Worm (Caenorhabditis elegans) whole organism, midembryonic: Measurements from ENCODE around the gene W08G11.5.

Experiments used
- cog-1 ChIP-seq: sonication (generic microtip); optimal IDR thresholded peaks from 2 replicates; lab custom pipeline; 2016; ENCODE audit warnings: missing genetic modification characterization, missing compliant biosample characterization
- flt-1 ChIP-seq: fragments of 200-800 bp; sonication (Bioruptor generic); IDR thresholded peaks from 2 replicates; pipeline ENCODE4 v1.3.6; 2022; ENCODE audit warnings: missing genetic modification characterization, missing compliant biosample characterization
- klf-2 ChIP-seq: fragments of 200-800 bp; sonication (Bioruptor generic); conservative IDR thresholded peaks from 2 replicates; pipeline ENCODE4 v1.3.6; 2022; ENCODE audit warnings: missing genetic modification reagents, missing genetic modification characterization, missing compliant biosample characterization
- ztf-23 ChIP-seq: fragments of 200-800 bp; sonication (Bioruptor generic); IDR thresholded peaks from 2 replicates; pipeline ENCODE4 v1.3.6; 2022; ENCODE audit warnings: missing genetic modification reagents, missing genetic modification characterization, missing compliant biosample characterization
- ztf-29 ChIP-seq: fragments of 200-800 bp; sonication (Bioruptor generic); IDR thresholded peaks from 2 replicates; pipeline ENCODE4 v1.3.6; 2022; ENCODE audit warnings: missing genetic modification reagents, missing genetic modification characterization, missing compliant biosample characterization

- TF ChIP-seq flt-1 (GFP tag; lab: Robert Waterston, UW): no peak
- no peak for TF ChIP-seq ztf-23 (GFP tag; lab: Robert Waterston, UW)
- TF ChIP-seq klf-2 (GFP tag; lab: Robert Waterston, UW): no peak
- no peak for TF ChIP-seq ztf-29
- no peak for TF ChIP-seq cog-1
These were observed 46.0 kb downstream of the W08G11.5 start, which contains the start of gene srbc-82 for ce11 chrV:16300276-16300675.
